Worm (Caenorhabditis elegans): ENCODE measurements around the gene ins-10.

ins-10 gene

DNA sequence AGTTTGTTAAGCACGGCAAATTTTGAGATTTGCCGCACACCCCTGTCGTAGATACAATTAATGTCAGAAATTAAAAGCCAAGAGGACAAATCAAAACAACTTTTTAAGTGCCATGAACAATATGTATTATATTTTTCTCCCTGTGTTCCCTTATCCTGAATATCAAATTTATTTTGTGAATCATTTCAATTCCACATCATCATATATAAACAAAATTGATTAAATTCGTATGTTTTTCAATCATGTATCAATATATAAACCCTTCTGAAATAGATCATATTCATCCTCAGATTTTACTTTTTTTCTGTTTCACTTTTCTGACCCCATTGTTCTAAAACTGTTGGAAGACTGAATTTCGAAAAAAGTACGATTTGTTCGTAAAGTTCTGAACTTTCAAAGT, 40.4 kb downstream of the ins-10 start, which contains the start of gene D1086.11:
Gene D1086.11 (plus strand): TSS at position 301 of the 400 bp plus-strand sequence.
- TF ChIP-seq aly-2 (tag; optimal IDR thresholded peaks at IDR 0.05): no peak
- no peak for TF ChIP-seq unc-39 (tag; optimal IDR thresholded peaks at IDR 0.05)
- no peak for TF ChIP-seq daf-12 (tag; optimal IDR thresholded peaks at IDR 0.05)
- TF ChIP-seq eor-1 (tag; optimal IDR thresholded peaks at IDR 0.05): no peak
- no peak for TF ChIP-seq nhr-25 (tag; optimal IDR thresholded peaks at IDR 0.05)
- TF ChIP-seq unc-62 (GFP tag; optimal IDR thresholded peaks at IDR 0.05): no peak
- no peak for TF ChIP-seq nhr-77 (tag; optimal IDR thresholded peaks at IDR 0.05)
- no peak for TF ChIP-seq zag-1 (tag; optimal IDR thresholded peaks at IDR 0.05)
- TF ChIP-seq tbx-2 (tag; optimal IDR thresholded peaks at IDR 0.05): no peak
- no peak for TF ChIP-seq fkh-10 (GFP tag; optimal IDR thresholded peaks at IDR 0.05)
- no peak for TF ChIP-seq R02D3.7 (tag; optimal IDR thresholded peaks at IDR 0.05)
- no peak for TF ChIP-seq nhr-67 (tag; optimal IDR thresholded peaks at IDR 0.05)
- TF ChIP-seq jun-1 (tag; optimal IDR thresholded peaks at IDR 0.05): no peak
- TF ChIP-seq elt-2 (tag; optimal IDR thresholded peaks at IDR 0.05): no peak
- TF ChIP-seq sea-2 (GFP tag; optimal IDR thresholded peaks at IDR 0.05): no peak
- TF ChIP-seq nhr-237 (tag; optimal IDR thresholded peaks at IDR 0.05): no peak
- no peak for TF ChIP-seq nfya-1 (tag; optimal IDR thresholded peaks at IDR 0.05; ENCODE audit: insufficient read depth)
- TF ChIP-seq egl-5 (tag; optimal IDR thresholded peaks at IDR 0.05): no peak

- no peak for TF ChIP-seq eor-1 (tag; optimal IDR thresholded peaks at IDR 0.05)
- no peak for TF ChIP-seq zag-1 (tag; optimal IDR thresholded peaks at IDR 0.05)
- TF ChIP-seq nhr-25 (tag; optimal IDR thresholded peaks at IDR 0.05): no peak
- no peak for TF ChIP-seq lin-15B (tag; optimal IDR thresholded peaks at IDR 0.05)
- no peak for TF ChIP-seq fkh-10 (GFP tag; optimal IDR thresholded peaks at IDR 0.05)
- no peak for TF ChIP-seq nfya-1 (tag; optimal IDR thresholded peaks at IDR 0.05; ENCODE audit: insufficient read depth)
- no peak for TF ChIP-seq lin-39 (tag; optimal IDR thresholded peaks at IDR 0.05)
- no peak for TF ChIP-seq aly-2 (tag; optimal IDR thresholded peaks at IDR 0.05)
- no peak for TF ChIP-seq pha-4 (tag; optimal IDR thresholded peaks at IDR 0.05)
- no peak for TF ChIP-seq tbx-2 (tag; optimal IDR thresholded peaks at IDR 0.05)
- no peak for TF ChIP-seq egl-27 (tag; optimal IDR thresholded peaks at IDR 0.05)
- TF ChIP-seq ceh-82 (tag; optimal IDR thresholded peaks at IDR 0.05): no peak
- no peak for TF ChIP-seq nhr-11 (tag; optimal IDR thresholded peaks at IDR 0.05)
- no peak for TF ChIP-seq nhr-28 (tag; optimal IDR thresholded peaks at IDR 0.05)
- no peak for TF ChIP-seq ceh-9 (tag; optimal IDR thresholded peaks at IDR 0.05)
- TF ChIP-seq ceh-28 (tag; optimal IDR thresholded peaks at IDR 0.05): no peak
- TF ChIP-seq daf-12 (tag; optimal IDR thresholded peaks at IDR 0.05): no peak
- TF ChIP-seq ZK546.5 (tag; optimal IDR thresholded peaks at IDR 0.05): no peak
- TF ChIP-seq ama-1 (optimal IDR thresholded peaks at IDR 0.05): no peak
These were observed 45.8 kb downstream of the ins-10 start, which contains the start of gene D1086.6 for ce11 chrV:14079501-14079900. Gene D1086.6 (plus strand): TSS chrV:14079801.

DNA sequence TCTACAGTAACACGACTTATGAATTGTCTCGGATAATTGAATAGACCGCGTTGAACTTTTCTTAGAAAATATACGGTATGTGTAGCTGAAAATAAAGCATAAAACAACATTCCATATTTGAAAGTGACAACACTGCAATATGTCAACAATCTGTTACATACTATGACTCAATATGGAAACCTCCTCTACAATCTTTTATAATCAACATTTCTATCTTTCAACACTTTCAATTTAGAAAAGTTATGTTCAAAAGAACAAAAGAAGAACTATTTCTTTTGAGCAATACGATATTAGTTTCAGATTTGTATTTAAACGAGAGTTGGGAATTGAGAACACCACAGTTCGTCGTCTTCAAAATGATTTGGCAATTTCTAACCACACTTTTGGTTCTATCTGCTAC, 48.7 kb downstream of the ins-10 start, which contains the start of gene D1086.10:
Gene D1086.10 (plus strand): TSS at position 301 of the 400 bp plus-strand sequence.
- TF ChIP-seq ceh-9 (tag; optimal IDR thresholded peaks at IDR 0.05) (no peak), eor-1 (tag; optimal IDR thresholded peaks at IDR 0.05) (no peak), egl-27 (tag; optimal IDR thresholded peaks at IDR 0.05) (no peak), fkh-10 (GFP tag; optimal IDR thresholded peaks at IDR 0.05) (no peak), nhr-77 (tag; optimal IDR thresholded peaks at IDR 0.05) (no peak), ZK546.5 (tag; optimal IDR thresholded peaks at IDR 0.05) (no peak), nhr-76 (tag; optimal IDR thresholded peaks at IDR 0.05) (no peak), nhr-237 (tag; optimal IDR thresholded peaks at IDR 0.05) (no peak), nhr-25 (tag; optimal IDR thresholded peaks at IDR 0.05) (no peak), snpc-4 (tag; optimal IDR thresholded peaks at IDR 0.05) (no peak), fkh-2 (tag; optimal IDR thresholded peaks at IDR 0.05) (no peak), ztf-11 (tag; optimal IDR thresholded peaks at IDR 0.05) (no peak), ceh-28 (tag; optimal IDR thresholded peaks at IDR 0.05) (no peak), pqm-1 (tag; optimal IDR thresholded peaks at IDR 0.05) (no peak), elt-2 (tag; optimal IDR thresholded peaks at IDR 0.05) (no peak), R02D3.7 (tag; optimal IDR thresholded peaks at IDR 0.05) (no peak), elt-3 (tag; optimal IDR thresholded peaks at IDR 0.05) (no peak), mdl-1 (tag; optimal IDR thresholded peaks at IDR 0.05) (no peak), ama-1 (optimal IDR thresholded peaks at IDR 0.05) (no peak), nhr-11 (tag; optimal IDR thresholded peaks at IDR 0.05) (no peak)

DNA sequence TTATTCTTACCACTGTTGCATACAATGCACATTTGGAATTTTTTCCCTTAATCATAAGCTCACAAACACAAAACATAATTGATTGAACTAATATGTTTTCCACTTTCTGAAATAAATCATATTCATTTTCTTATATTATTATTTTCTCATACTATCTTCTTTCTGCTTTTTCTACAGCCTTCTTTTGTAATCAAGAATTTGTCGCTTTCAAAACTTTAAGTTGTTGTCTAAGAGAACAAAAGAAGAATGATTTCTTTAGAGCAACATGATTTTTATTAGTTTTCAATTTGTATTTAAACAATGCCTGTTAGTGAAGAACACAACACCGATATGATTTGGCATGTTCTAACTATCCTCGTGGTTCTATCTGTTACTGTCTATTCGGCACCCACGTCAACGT, 50.2 kb downstream of the ins-10 start, which contains the start of gene D1086.7:
Gene D1086.7 (plus strand): TSS at position 301 of the 400 bp plus-strand sequence.
- TF ChIP-seq snpc-4 (tag; optimal IDR thresholded peaks at IDR 0.05): no peak
- no peak for TF ChIP-seq pqm-1 (tag; optimal IDR thresholded peaks at IDR 0.05)
- TF ChIP-seq elt-2 (tag; optimal IDR thresholded peaks at IDR 0.05): no peak
- no peak for TF ChIP-seq ceh-28 (tag; optimal IDR thresholded peaks at IDR 0.05)
- TF ChIP-seq tbx-2 (tag; optimal IDR thresholded peaks at IDR 0.05): no peak
- TF ChIP-seq ztf-11 (tag; optimal IDR thresholded peaks at IDR 0.05): no peak
- no peak for TF ChIP-seq mml-1 (tag; optimal IDR thresholded peaks at IDR 0.05)
- TF ChIP-seq R02D3.7 (tag; optimal IDR thresholded peaks at IDR 0.05): no peak
- TF ChIP-seq ceh-82 (tag; optimal IDR thresholded peaks at IDR 0.05): no peak
- TF ChIP-seq ztf-4 (tag; optimal IDR thresholded peaks at IDR 0.05): no peak
- no peak for TF ChIP-seq nhr-28 (tag; optimal IDR thresholded peaks at IDR 0.05)
- TF ChIP-seq ama-1 (optimal IDR thresholded peaks at IDR 0.05): no peak
- TF ChIP-seq sea-2 (GFP tag; optimal IDR thresholded peaks at IDR 0.05): no peak
- no peak for TF ChIP-seq elt-1 (tag; optimal IDR thresholded peaks at IDR 0.05)
- TF ChIP-seq nhr-23 (tag; optimal IDR thresholded peaks at IDR 0.05): no peak
- TF ChIP-seq nfya-1 (tag; optimal IDR thresholded peaks at IDR 0.05; ENCODE audit: insufficient read depth): no peak
- no peak for TF ChIP-seq nhr-67 (tag; optimal IDR thresholded peaks at IDR 0.05)
- no peak for TF ChIP-seq skn-1 (tag; optimal IDR thresholded peaks at IDR 0.05)

Data from whole organism, L3 larva.